Worm (Caenorhabditis elegans) whole organism, L4 larva: ENCODE measurements around the gene Y94H6A.3.
A peak's percentile ranks its signal among the peaks of the same experiment; 100 is the strongest.

Experiments used
- D1046.2 ChIP-seq: fragments of 200-800 bp; sonication (Bioruptor generic); IDR thresholded peaks from 2 replicates; pipeline ENCODE4 v1.3.6; 2022; ENCODE audit warnings: missing genetic modification characterization, missing compliant biosample characterization
- F44E2.7 ChIP-seq: fragments of 200-800 bp; sonication (Bioruptor generic); IDR thresholded peaks from 2 replicates; pipeline ENCODE4 v2.1.2; 2022; ENCODE audit warnings: missing genetic modification characterization, missing compliant biosample characterization
- T20F7.1 ChIP-seq: fragments of 200-800 bp; sonication (Bioruptor generic); optimal IDR thresholded peaks from 2 replicates; lab custom pipeline; 2018; ENCODE audit warnings: mild to moderate bottlenecking, missing genetic modification characterization, missing compliant biosample characterization
- Y105C5A.15 ChIP-seq: fragments of 200-800 bp; sonication (Bioruptor generic); IDR thresholded peaks from 2 replicates; pipeline ENCODE4 v1.3.6; 2022; ENCODE audit warnings: missing genetic modification characterization, missing compliant biosample characterization
- Y48G9A.11 ChIP-seq: fragments of 200-800 bp; sonication (Bioruptor generic); IDR thresholded peaks from 2 replicates; pipeline ENCODE4 v1.3.6; 2022; ENCODE audit warnings: missing genetic modification reagents, missing genetic modification characterization, missing compliant biosample characterization
- aha-1 ChIP-seq: fragments of 150-350 bp; peaks from one replicate; lab custom pipeline; 2014; ENCODE audit warnings: missing biosample characterization, missing genetic modification characterization
- aly-2 ChIP-seq: sonication (generic microtip); optimal IDR thresholded peaks from 2 replicates; lab custom pipeline; 2018; ENCODE audit warnings: missing biosample characterization, missing genetic modification characterization
- arid-1 ChIP-seq: fragments of 200-800 bp; sonication (Bioruptor generic); conservative IDR thresholded peaks from 2 replicates; pipeline ENCODE4 v1.3.6; 2022; ENCODE audit warnings: missing genetic modification reagents, missing genetic modification characterization, missing compliant biosample characterization
- attf-4 ChIP-seq: sonication (generic microtip); optimal IDR thresholded peaks from 3 replicates; lab custom pipeline; 2017; ENCODE audit warnings: missing biosample characterization, missing genetic modification characterization
- ceh-62 ChIP-seq: sonication (generic microtip); optimal IDR thresholded peaks from 2 replicates; lab custom pipeline; 2017; ENCODE audit warnings: missing biosample characterization, missing genetic modification characterization
- daf-16 ChIP-seq, 3 experiments: sonication (generic microtip); optimal IDR thresholded peaks; 2 replicates each; lab custom pipeline; 2016 to 2017; ENCODE audit warnings: missing genetic modification characterization in 3 of 3, missing genetic modification reagents in 3 of 3, mild to moderate bottlenecking in 2 of 3, missing compliant biosample characterization in 2 of 3, missing biosample characterization in 1 of 3, moderate library complexity in 1 of 3
- daf-19 ChIP-seq: fragments of 200-800 bp; sonication (Bioruptor generic); conservative IDR thresholded peaks from 2 replicates; pipeline ENCODE4 v1.3.6; 2022; ENCODE audit warnings: missing genetic modification characterization, missing compliant biosample characterization
- dmd-8 ChIP-seq: fragments of 200-800 bp; sonication (Bioruptor generic); IDR thresholded peaks from 2 replicates; pipeline ENCODE4 v1.3.6; 2022; ENCODE audit warnings: missing genetic modification characterization, missing compliant biosample characterization
- dmd-9 ChIP-seq: fragments of 200-800 bp; sonication (Bioruptor generic); IDR thresholded peaks from 2 replicates; pipeline ENCODE4 v1.3.6; 2022; ENCODE audit warnings: missing genetic modification reagents, missing genetic modification characterization, missing compliant biosample characterization
- duxl-1 ChIP-seq: sonication (generic microtip); optimal IDR thresholded peaks from 2 replicates; lab custom pipeline; 2016; ENCODE audit warnings: mild to moderate bottlenecking, missing genetic modification characterization, moderate library complexity, missing compliant biosample characterization; ENCODE audit not compliant: poor library complexity
- dve-1 ChIP-seq: sonication (generic microtip); optimal IDR thresholded peaks from 2 replicates; lab custom pipeline; 2017; ENCODE audit warnings: antibody characterized with exemption, mild to moderate bottlenecking, missing genetic modification characterization, missing compliant biosample characterization; ENCODE audit not compliant: insufficient read depth
- egl-43 ChIP-seq: fragments of 200-800 bp; sonication (Bioruptor generic); IDR thresholded peaks from 2 replicates; pipeline ENCODE4 v1.3.6; 2022; ENCODE audit warnings: missing genetic modification reagents, missing genetic modification characterization, missing compliant biosample characterization
- gei-8 ChIP-seq: fragments of 200-800 bp; sonication (Bioruptor generic); optimal IDR thresholded peaks from 2 replicates; lab custom pipeline; 2018; ENCODE audit warnings: mild to moderate bottlenecking, missing genetic modification characterization, missing compliant biosample characterization
- hlh-11 ChIP-seq: fragments of 200-800 bp; sonication (Bioruptor generic); optimal IDR thresholded peaks from 2 replicates; lab custom pipeline; 2018; ENCODE audit warnings: mild to moderate bottlenecking, missing genetic modification characterization, missing compliant biosample characterization
- hlh-30 ChIP-seq: sonication (generic microtip); optimal IDR thresholded peaks from 2 replicates; lab custom pipeline; 2017; ENCODE audit warnings: antibody characterized with exemption, mild to moderate bottlenecking, missing genetic modification characterization, missing compliant biosample characterization; ENCODE audit not compliant: insufficient read depth
- hmg-1.1 ChIP-seq: fragments of 200-800 bp; sonication (Bioruptor generic); IDR thresholded peaks from 2 replicates; pipeline ENCODE4 v1.3.6; 2022; ENCODE audit warnings: missing genetic modification reagents, missing genetic modification characterization, missing compliant biosample characterization
- jun-1 ChIP-seq: fragments of 150-350 bp; optimal IDR thresholded peaks from 2 replicates; lab custom pipeline; 2014; ENCODE audit warnings: missing biosample characterization, missing genetic modification reagents, missing genetic modification characterization
- lim-7 ChIP-seq: fragments of 200-800 bp; sonication (Bioruptor generic); IDR thresholded peaks from 2 replicates; pipeline ENCODE4 v1.3.6; 2022; ENCODE audit warnings: missing genetic modification characterization, missing compliant biosample characterization
- lin-1 ChIP-seq: fragments of 200-800 bp; sonication (Bioruptor generic); IDR thresholded peaks from 2 replicates; pipeline ENCODE4 v1.3.6; 2022; ENCODE audit warnings: missing genetic modification reagents, missing genetic modification characterization, missing compliant biosample characterization
- lin-29 ChIP-seq: fragments of 200-800 bp; sonication (Bioruptor generic); IDR thresholded peaks from 2 replicates; pipeline ENCODE4 v1.3.6; 2022; ENCODE audit warnings: missing genetic modification reagents, missing genetic modification characterization, missing compliant biosample characterization
- lin-38 ChIP-seq: fragments of 200-800 bp; sonication (Bioruptor generic); IDR thresholded peaks from 2 replicates; pipeline ENCODE4 v1.3.6; 2022; ENCODE audit warnings: missing genetic modification reagents, missing genetic modification characterization, missing compliant biosample characterization
- lsy-2 ChIP-seq, 2 experiments: fragments of 150-350 bp in 1 of 2; sonication (generic microtip) in 1 of 2; optimal IDR thresholded peaks; 2 replicates each; lab custom pipeline; 2014 to 2017; ENCODE audit warnings: missing biosample characterization in 2 of 2, missing genetic modification characterization in 2 of 2
- madf-5 ChIP-seq, 2 experiments: fragments of 200-800 bp; sonication (Bioruptor generic); IDR thresholded peaks; 2 replicates each; pipeline ENCODE4 v1.3.6; 2022; ENCODE audit warnings: missing compliant biosample characterization in 2 of 2, missing genetic modification characterization in 2 of 2
- madf-9 ChIP-seq: fragments of 200-800 bp; sonication (Bioruptor generic); conservative IDR thresholded peaks from 2 replicates; pipeline ENCODE4 v1.3.6; 2022; ENCODE audit warnings: missing genetic modification reagents, missing genetic modification characterization, missing compliant biosample characterization
- mdt-29 ChIP-seq: fragments of 200-800 bp; sonication (Bioruptor generic); IDR thresholded peaks from 2 replicates; pipeline ENCODE4 v1.3.6; 2022; ENCODE audit warnings: missing genetic modification reagents, missing genetic modification characterization, missing compliant biosample characterization
- mep-1 ChIP-seq: fragments of 150-350 bp; sonication (generic microtip); optimal IDR thresholded peaks from 3 replicates; lab custom pipeline; 2014; ENCODE audit warnings: missing biosample characterization, missing genetic modification characterization
- mxl-2 ChIP-seq: fragments of 200-800 bp; sonication (Bioruptor generic); conservative IDR thresholded peaks from 2 replicates; pipeline ENCODE4 v1.3.6; 2022; ENCODE audit warnings: missing genetic modification reagents, missing genetic modification characterization, missing compliant biosample characterization
- nhr-102 ChIP-seq: sonication (generic microtip); optimal IDR thresholded peaks from 2 replicates; lab custom pipeline; 2016; ENCODE audit warnings: mild to moderate bottlenecking, missing genetic modification characterization, moderate library complexity, missing compliant biosample characterization
- nhr-111 ChIP-seq: fragments of 200-800 bp; sonication (Bioruptor generic); optimal IDR thresholded peaks from 2 replicates; lab custom pipeline; 2018; ENCODE audit warnings: mild to moderate bottlenecking, missing genetic modification characterization, missing compliant biosample characterization
- nhr-237 ChIP-seq: sonication (generic microtip); optimal IDR thresholded peaks from 2 replicates; lab custom pipeline; 2017; ENCODE audit warnings: missing biosample characterization, missing genetic modification characterization
- nhr-41 ChIP-seq: fragments of 200-800 bp; sonication (Bioruptor generic); IDR thresholded peaks from 2 replicates; pipeline ENCODE4 v1.3.6; 2022; ENCODE audit warnings: missing genetic modification reagents, missing genetic modification characterization, missing compliant biosample characterization
- nhr-42 ChIP-seq: fragments of 200-800 bp; sonication (Bioruptor generic); IDR thresholded peaks from 2 replicates; pipeline ENCODE4 v1.3.6; 2022; ENCODE audit warnings: missing genetic modification characterization, missing compliant biosample characterization
- pha-4 ChIP-seq, 2 experiments: fragments of 150-350 bp in 1 of 2; fragments of 200-800 bp in 1 of 2; sonication (Bioruptor generic) in 1 of 2; IDR thresholded peaks in 1 of 2; optimal IDR thresholded peaks in 1 of 2; 2 replicates each; pipeline versions ENCODE4 v1.3.6 to Lab custom; 2014 to 2022; ENCODE audit warnings: missing genetic modification characterization in 2 of 2, missing genetic modification reagents in 2 of 2, missing biosample characterization in 1 of 2, missing compliant biosample characterization in 1 of 2
- php-3 ChIP-seq: fragments of 200-800 bp; sonication (Bioruptor generic); IDR thresholded peaks from 2 replicates; pipeline ENCODE4 v1.3.6; 2022; ENCODE audit warnings: missing genetic modification reagents, missing genetic modification characterization, missing compliant biosample characterization
- pqm-1 ChIP-seq: sonication (generic microtip); optimal IDR thresholded peaks from 2 replicates; lab custom pipeline; 2017; ENCODE audit warnings: missing biosample characterization, missing genetic modification characterization
- snpc-1.2 ChIP-seq: fragments of 200-800 bp; sonication (Bioruptor generic); IDR thresholded peaks from 2 replicates; pipeline ENCODE4 v1.3.6; 2022; ENCODE audit warnings: missing genetic modification reagents, missing genetic modification characterization, missing compliant biosample characterization
- spr-1 ChIP-seq: sonication (generic microtip); optimal IDR thresholded peaks from 2 replicates; lab custom pipeline; 2016; ENCODE audit warnings: mild to moderate bottlenecking, missing genetic modification characterization, missing compliant biosample characterization
- tag-97 ChIP-seq: fragments of 200-800 bp; sonication (Bioruptor generic); IDR thresholded peaks from 2 replicates; pipeline ENCODE4 v1.3.6; 2022; ENCODE audit warnings: missing genetic modification characterization, missing compliant biosample characterization
- tra-1 ChIP-seq: fragments of 200-800 bp; sonication (Bioruptor generic); IDR thresholded peaks from 2 replicates; pipeline ENCODE4 v1.3.6; 2022; ENCODE audit warnings: missing genetic modification reagents, missing genetic modification characterization, missing compliant biosample characterization
- unc-39 ChIP-seq: sonication (generic microtip); optimal IDR thresholded peaks from 2 replicates; lab custom pipeline; 2017; ENCODE audit warnings: missing biosample characterization, missing genetic modification characterization
- zfp-3 ChIP-seq: fragments of 200-800 bp; sonication (Bioruptor generic); conservative IDR thresholded peaks from 2 replicates; pipeline ENCODE4 v1.3.6; 2022; ENCODE audit warnings: missing genetic modification reagents, missing genetic modification characterization, missing compliant biosample characterization
- zip-2 ChIP-seq: fragments of 150-350 bp; optimal IDR thresholded peaks from 2 replicates; lab custom pipeline; 2014; ENCODE audit warnings: missing biosample characterization, missing genetic modification characterization
- ztf-11 ChIP-seq: fragments of 150-350 bp; optimal IDR thresholded peaks from 2 replicates; lab custom pipeline; 2014; ENCODE audit warnings: missing biosample characterization, missing genetic modification characterization

Y94H6A.3 gene

ce11 chrIV:2709590-2710201, 33.4 kb downstream of the Y94H6A.3 start:
- TF ChIP-seq ztf-11 (tag; lab: Kevin White, UChicago) = no peak
- no peak for TF ChIP-seq ceh-62 (tag; lab: Kevin White, UChicago)
- peak in 1 of 2 experiments; percentile 74 for TF ChIP-seq lsy-2 (tag; optimal IDR thresholded peaks at IDR 0.05; lab: Kevin White, UChicago)
- TF ChIP-seq mep-1 = peak; percentile 92
- TF ChIP-seq duxl-1 (tag; lab: Kevin White, UChicago) = no peak
- TF ChIP-seq madf-9 (GFP tag; lab: Robert Waterston, UW) = peak; percentile 72
- 0 out of 2 replicates have a peak, but pooled peaks have one; percentile 57 for TF ChIP-seq tra-1 (GFP tag; lab: Robert Waterston, UW)
- TF ChIP-seq lim-7 (GFP tag; lab: Robert Waterston, UW) = peak; percentile 62
- TF ChIP-seq zfp-3 (GFP tag; lab: Robert Waterston, UW) = peak; percentile 99
- peak; percentile 5 for TF ChIP-seq nhr-111 (GFP tag; lab: Kevin White, UChicago)
- peak; percentile 27 for TF ChIP-seq hlh-30 (tag; lab: Kevin White, UChicago)
- no peak for TF ChIP-seq jun-1 (tag; lab: Kevin White, UChicago)
- peak; percentile 93 for TF ChIP-seq lin-1
- no peak for TF ChIP-seq unc-39 (tag; lab: Kevin White, UChicago)
- TF ChIP-seq Y48G9A.11 (GFP tag; lab: Robert Waterston, UW) = 0 out of 2 replicates have a peak, but pooled peaks have one; percentile 29
- peak; percentile 76 for TF ChIP-seq nhr-42 (GFP tag; lab: Robert Waterston, UW)
- no peak for TF ChIP-seq mxl-2 (GFP tag; lab: Robert Waterston, UW)
- TF ChIP-seq snpc-1.2 (GFP tag; lab: Robert Waterston, UW) = peak; percentile 67; the same call in 1 of the 2 replicates
- no peak for TF ChIP-seq egl-43
- TF ChIP-seq attf-4 (tag; lab: Kevin White, UChicago) = no peak
- no peak for TF ChIP-seq gei-8 (GFP tag; lab: Kevin White, UChicago)
- TF ChIP-seq hmg-1.1 (GFP tag; lab: Robert Waterston, UW) = no peak
- peak; percentile 80 for TF ChIP-seq T20F7.1
- TF ChIP-seq nhr-41 (GFP tag; lab: Robert Waterston, UW) = 0 out of 2 replicates have a peak, but pooled peaks have one; percentile 46
- TF ChIP-seq mdt-29 (GFP tag; lab: Robert Waterston, UW) = no peak; the same call in 1 of the 2 replicates
- TF ChIP-seq daf-19 (GFP tag; lab: Robert Waterston, UW) = peak; percentile 90
- TF ChIP-seq Y105C5A.15 = peak; percentile 84
- TF ChIP-seq arid-1 (GFP tag; lab: Robert Waterston, UW) = peak; percentile 83; the same call in 1 of the 2 replicates
- TF ChIP-seq nhr-237 (tag; lab: Kevin White, UChicago) = no peak
- TF ChIP-seq spr-1 (tag; lab: Kevin White, UChicago) = no peak
- TF ChIP-seq daf-16 (GFP tag; optimal IDR thresholded peaks at IDR 0.05; lab: Kevin White, UChicago) = peak in 1 of 2 experiments; percentile 49
- TF ChIP-seq daf-16 (tag; optimal IDR thresholded peaks at IDR 0.05; lab: Kevin White, UChicago) = peak; percentile 52
- peak; percentile 23 for TF ChIP-seq aha-1 (tag; lab: Kevin White, UChicago)
- TF ChIP-seq madf-5 (GFP tag; IDR thresholded peaks at IDR 0.05; lab: Robert Waterston, UW) = peak in 1 of 2 experiments; percentile 51; a peak in 1 of 4 replicates
- TF ChIP-seq dve-1 (tag; lab: Kevin White, UChicago) = peak; percentile 92
- TF ChIP-seq lin-29 (GFP tag; lab: Robert Waterston, UW) = no peak
- no peak for TF ChIP-seq pqm-1 (tag; lab: Kevin White, UChicago)
- no peak for TF ChIP-seq aly-2 (tag; lab: Kevin White, UChicago)
- TF ChIP-seq tag-97 (GFP tag; lab: Robert Waterston, UW) = no peak
- peak; percentile 67 for TF ChIP-seq lin-38
- TF ChIP-seq nhr-102 (tag; lab: Kevin White, UChicago) = peak; percentile 66
- 0 out of 2 replicates have a peak, but pooled peaks have one; percentile 37 for TF ChIP-seq D1046.2 (GFP tag; lab: Robert Waterston, UW)
- TF ChIP-seq zip-2 = no peak
- TF ChIP-seq dmd-9 (GFP tag; lab: Robert Waterston, UW) = 0 out of 2 replicates have a peak, but pooled peaks have one; percentile 23
- TF ChIP-seq pha-4 (GFP tag; IDR thresholded peaks at IDR 0.05; lab: Robert Waterston, UW) = peak; percentile 85; the same call in 1 of the 2 replicates
- TF ChIP-seq pha-4 (tag; optimal IDR thresholded peaks at IDR 0.05; lab: Kevin White, UChicago) = no peak
- TF ChIP-seq F44E2.7 = no peak
- peak; percentile 69 for TF ChIP-seq php-3
- 0 out of 2 replicates have a peak, but pooled peaks have one; percentile 63 for TF ChIP-seq dmd-8 (GFP tag; lab: Robert Waterston, UW)
- peak; percentile 17 for TF ChIP-seq hlh-11
